Fruit fly (Drosophila melanogaster) whole organism, adult: ENCODE results near the gene CG10834.

ENCODE experiments used
- CG11617 ChIP-seq: fragments of 200-800 bp; sonication (Bioruptor generic); optimal IDR thresholded peaks from 2 replicates; lab custom pipeline; 2017; ENCODE audit warnings: mild to moderate bottlenecking, missing biosample characterization, missing genetic modification reagents, missing genetic modification characterization
- CG1620 ChIP-seq: fragments of 200-800 bp; sonication (Bioruptor generic); optimal IDR thresholded peaks from 2 replicates; lab custom pipeline; 2016; ENCODE audit warnings: missing biosample characterization, missing genetic modification characterization
- CG5204 ChIP-seq: fragments of 200-800 bp; sonication (Bioruptor generic); optimal IDR thresholded peaks from 2 replicates; lab custom pipeline; 2016; ENCODE audit warnings: missing biosample characterization, missing genetic modification characterization
- tj ChIP-seq: fragments of 200-800 bp; sonication (Bioruptor generic); optimal IDR thresholded peaks from 3 replicates; lab custom pipeline; 2017; ENCODE audit warnings: missing biosample characterization, mild to moderate bottlenecking, missing genetic modification characterization, moderate library complexity

DNA sequence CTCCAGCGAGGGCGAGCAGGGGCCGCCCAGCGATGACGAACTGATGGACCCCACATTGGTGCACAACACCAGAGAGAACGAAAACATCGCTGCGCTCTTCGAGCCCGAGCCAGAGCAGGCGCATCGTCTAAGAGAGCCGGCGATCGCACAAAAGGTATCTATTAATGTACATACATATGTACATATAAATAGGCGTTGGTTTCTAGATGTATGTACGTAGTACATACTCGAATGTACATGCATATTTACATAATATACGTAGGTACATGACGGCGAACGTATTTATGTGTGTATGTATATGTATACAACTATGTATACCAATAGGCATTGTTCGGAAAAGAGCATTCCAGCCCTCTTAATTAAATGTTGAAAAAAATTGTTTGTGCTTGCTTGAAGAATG lies 37.0 kb upstream of the CG10834 start:
- TF ChIP-seq CG11617 (no peak), CG1620 (GFP tag; lab: Kevin White, UChicago) (no peak), tj (GFP tag; lab: Kevin White, UChicago) (no peak), CG5204 (GFP tag; lab: Kevin White, UChicago) (no peak)
